Worm (Caenorhabditis elegans) whole organism, young adult: ENCODE measurements around the gene acl-9.

Experiments
- B0261.1 ChIP-seq: sonication (generic microtip); optimal IDR thresholded peaks from 2 replicates; lab custom pipeline; 2016; ENCODE audit warnings: mild to moderate bottlenecking, missing genetic modification characterization, moderate library complexity, missing compliant biosample characterization
- F22D6.2 ChIP-seq: sonication (generic microtip); optimal IDR thresholded peaks from 2 replicates; lab custom pipeline; 2016; ENCODE audit warnings: mild to moderate bottlenecking, missing genetic modification characterization, missing compliant biosample characterization
- F33H1.4 ChIP-seq: fragments of 200-800 bp; sonication (Bioruptor generic); IDR thresholded peaks from 2 replicates; pipeline ENCODE4 v1.3.6; 2022; ENCODE audit warnings: missing genetic modification reagents, missing genetic modification characterization, missing compliant biosample characterization
- K11D2.4 ChIP-seq: fragments of 200-800 bp; sonication (Bioruptor generic); IDR thresholded peaks from 2 replicates; pipeline ENCODE4 v1.3.6; 2022; ENCODE audit warnings: missing genetic modification reagents, missing genetic modification characterization, missing compliant biosample characterization
- K12H6.12 ChIP-seq: fragments of 200-800 bp; sonication (Bioruptor generic); optimal IDR thresholded peaks from 2 replicates; lab custom pipeline; 2018; ENCODE audit warnings: mild to moderate bottlenecking, missing genetic modification characterization, missing compliant biosample characterization
- Y79H2A.3 ChIP-seq: fragments of 200-800 bp; sonication (Bioruptor generic); conservative IDR thresholded peaks from 2 replicates; pipeline ENCODE4 v1.3.6; 2022; ENCODE audit warnings: missing genetic modification reagents, missing genetic modification characterization, missing compliant biosample characterization
- ZK185.1 ChIP-seq: sonication (generic microtip); optimal IDR thresholded peaks from 2 replicates; lab custom pipeline; 2016; ENCODE audit warnings: mild to moderate bottlenecking, missing genetic modification characterization, missing compliant biosample characterization; ENCODE audit not compliant: poor library complexity, severe bottlenecking
- ama-1 ChIP-seq, 3 experiments: fragments of 150-350 bp in 1 of 3; sonication (generic microtip) in 2 of 3; optimal IDR thresholded peaks; 2 replicates each; lab custom pipeline; 2014 to 2018; ENCODE audit warnings: missing biosample characterization in 2 of 3, missing genetic modification characterization in 2 of 3, missing genetic modification reagents in 2 of 3
- aptf-3 ChIP-seq: fragments of 200-800 bp; sonication (Bioruptor generic); IDR thresholded peaks from 2 replicates; pipeline ENCODE4 v1.3.6; 2022; ENCODE audit warnings: missing genetic modification characterization, missing compliant biosample characterization
- atf-7 ChIP-seq: sonication (generic microtip); optimal IDR thresholded peaks from 2 replicates; lab custom pipeline; 2017; ENCODE audit warnings: mild to moderate bottlenecking, missing genetic modification characterization, missing compliant biosample characterization
- cebp-1 ChIP-seq, 2 experiments: fragments of 200-800 bp in 1 of 2; sonication (Bioruptor generic) in 1 of 2; sonication (generic microtip) in 1 of 2; IDR thresholded peaks in 1 of 2; optimal IDR thresholded peaks in 1 of 2; 2 replicates each; pipeline versions ENCODE4 v1.3.6 to Lab custom; 2017 to 2022; ENCODE audit warnings: missing compliant biosample characterization in 2 of 2, missing genetic modification characterization in 2 of 2, mild to moderate bottlenecking in 1 of 2, missing genetic modification reagents in 1 of 2, moderate library complexity in 1 of 2
- cebp-2 ChIP-seq: fragments of 200-800 bp; sonication (Bioruptor generic); IDR thresholded peaks from 2 replicates; pipeline ENCODE4 v1.3.6; 2022; ENCODE audit warnings: missing genetic modification characterization, missing compliant biosample characterization
- ceh-100 ChIP-seq: fragments of 200-800 bp; sonication (Bioruptor generic); IDR thresholded peaks from 2 replicates; pipeline ENCODE4 v1.3.6; 2022; ENCODE audit warnings: missing genetic modification reagents, missing genetic modification characterization, missing compliant biosample characterization
- ceh-40 ChIP-seq: fragments of 200-800 bp; sonication (Bioruptor generic); IDR thresholded peaks from 2 replicates; pipeline ENCODE4 v1.3.6; 2022; ENCODE audit warnings: missing genetic modification characterization, missing compliant biosample characterization
- ceh-58 ChIP-seq: fragments of 200-800 bp; sonication (Bioruptor generic); IDR thresholded peaks from 2 replicates; pipeline ENCODE4 v1.3.6; 2022; ENCODE audit warnings: missing genetic modification characterization, missing compliant biosample characterization
- ceh-79 ChIP-seq: sonication (generic microtip); optimal IDR thresholded peaks from 2 replicates; lab custom pipeline; 2017; ENCODE audit warnings: mild to moderate bottlenecking, missing genetic modification characterization, missing compliant biosample characterization
- chd-7 ChIP-seq: sonication (generic microtip); optimal IDR thresholded peaks from 2 replicates; lab custom pipeline; 2016; ENCODE audit warnings: mild to moderate bottlenecking, missing genetic modification characterization, moderate library complexity, missing compliant biosample characterization
- him-1 ChIP-seq: sonication (generic microtip); optimal IDR thresholded peaks from 2 replicates; lab custom pipeline; 2016; ENCODE audit warnings: missing genotype, missing genetic modification reagents, missing genetic modification characterization, missing compliant biosample characterization
- hlh-12 ChIP-seq: sonication (generic microtip); optimal IDR thresholded peaks from 2 replicates; lab custom pipeline; 2016; ENCODE audit warnings: missing genetic modification characterization, missing compliant biosample characterization
- hrde-1 ChIP-seq: sonication (generic microtip); optimal IDR thresholded peaks from 2 replicates; lab custom pipeline; 2016; ENCODE audit warnings: missing genetic modification characterization, mild to moderate bottlenecking, missing compliant biosample characterization, moderate library complexity, missing genotype, missing genetic modification reagents, borderline replicate concordance
- let-607 ChIP-seq, 2 experiments: fragments of 200-800 bp in 1 of 2; sonication (Bioruptor generic) in 1 of 2; sonication (generic microtip) in 1 of 2; optimal IDR thresholded peaks; 2 replicates each; lab custom pipeline; 2016 to 2018; ENCODE audit warnings: mild to moderate bottlenecking in 2 of 2, missing compliant biosample characterization in 2 of 2, missing genetic modification characterization in 2 of 2, moderate library complexity in 2 of 2, missing genotype in 1 of 2
- lin-35 ChIP-seq, 3 experiments: fragments of 150-350 bp in 2 of 3; sonication (generic microtip) in 1 of 3; optimal IDR thresholded peaks; 2 replicates each; lab custom pipeline; 2014 to 2018; ENCODE audit warnings: missing biosample characterization in 3 of 3, missing genetic modification characterization in 3 of 3, missing genetic modification reagents in 3 of 3
- lin-40 ChIP-seq: sonication (generic microtip); optimal IDR thresholded peaks from 2 replicates; lab custom pipeline; 2016; ENCODE audit warnings: missing genetic modification characterization, mild to moderate bottlenecking, missing compliant biosample characterization, missing genotype, missing genetic modification reagents
- lsl-1 ChIP-seq: fragments of 200-800 bp; sonication (Bioruptor generic); optimal IDR thresholded peaks from 2 replicates; lab custom pipeline; 2018; ENCODE audit warnings: mild to moderate bottlenecking, missing genetic modification characterization, moderate library complexity, missing compliant biosample characterization
- madf-6 ChIP-seq: fragments of 200-800 bp; sonication (Bioruptor generic); IDR thresholded peaks from 2 replicates; pipeline ENCODE4 v1.3.6; 2022; ENCODE audit warnings: missing genetic modification reagents, missing genetic modification characterization, missing compliant biosample characterization
- madf-8 ChIP-seq: fragments of 200-800 bp; sonication (Bioruptor generic); conservative IDR thresholded peaks from 2 replicates; pipeline ENCODE4 v1.3.6; 2022; ENCODE audit warnings: missing genetic modification reagents, missing genetic modification characterization, missing compliant biosample characterization
- mes-4 ChIP-seq: sonication (generic microtip); optimal IDR thresholded peaks from 2 replicates; lab custom pipeline; 2016; ENCODE audit warnings: missing genotype, missing genetic modification characterization, missing compliant biosample characterization
- nfya-1 ChIP-seq: sonication (generic microtip); optimal IDR thresholded peaks from 2 replicates; lab custom pipeline; 2017; ENCODE audit warnings: antibody characterized with exemption, missing compliant biosample characterization, missing genetic modification characterization, borderline replicate concordance; ENCODE audit not compliant: insufficient read depth
- nhr-120 ChIP-seq: fragments of 200-800 bp; sonication (Bioruptor generic); IDR thresholded peaks from 2 replicates; pipeline ENCODE4 v1.3.6; 2022; ENCODE audit warnings: missing genetic modification characterization, missing compliant biosample characterization
- nhr-80 ChIP-seq: sonication (generic microtip); optimal IDR thresholded peaks from 2 replicates; lab custom pipeline; 2016; ENCODE audit warnings: missing genetic modification characterization, missing compliant biosample characterization
- nhr-90 ChIP-seq: sonication (generic microtip); optimal IDR thresholded peaks from 2 replicates; lab custom pipeline; 2016; ENCODE audit warnings: missing genotype, mild to moderate bottlenecking, missing genetic modification characterization, missing compliant biosample characterization
- snpc-1.3 ChIP-seq: sonication (generic microtip); optimal IDR thresholded peaks from 2 replicates; lab custom pipeline; 2017; ENCODE audit warnings: missing genetic modification characterization, mild to moderate bottlenecking, missing compliant biosample characterization, antibody characterized with exemption, moderate library complexity, missing genotype, missing genetic modification reagents; ENCODE audit not compliant: insufficient read depth
- xnd-1 ChIP-seq: sonication (generic microtip); optimal IDR thresholded peaks from 2 replicates; lab custom pipeline; 2016; ENCODE audit warnings: missing genotype, missing genetic modification reagents, missing genetic modification characterization, missing compliant biosample characterization
- ztf-25 ChIP-seq: fragments of 200-800 bp; sonication (Bioruptor generic); IDR thresholded peaks from 2 replicates; pipeline ENCODE4 v1.3.6; 2022; ENCODE audit warnings: missing genetic modification reagents, missing genetic modification characterization, missing compliant biosample characterization
- ztf-28 ChIP-seq: fragments of 200-800 bp; sonication (Bioruptor generic); IDR thresholded peaks from 2 replicates; pipeline ENCODE4 v1.3.6; 2022; ENCODE audit warnings: missing genetic modification reagents, missing genetic modification characterization, missing compliant biosample characterization
- ztf-3 ChIP-seq: fragments of 200-800 bp; sonication (Bioruptor generic); optimal IDR thresholded peaks from 2 replicates; lab custom pipeline; 2018; ENCODE audit warnings: mild to moderate bottlenecking, missing genetic modification characterization, missing compliant biosample characterization

Gene acl-9

DNA sequence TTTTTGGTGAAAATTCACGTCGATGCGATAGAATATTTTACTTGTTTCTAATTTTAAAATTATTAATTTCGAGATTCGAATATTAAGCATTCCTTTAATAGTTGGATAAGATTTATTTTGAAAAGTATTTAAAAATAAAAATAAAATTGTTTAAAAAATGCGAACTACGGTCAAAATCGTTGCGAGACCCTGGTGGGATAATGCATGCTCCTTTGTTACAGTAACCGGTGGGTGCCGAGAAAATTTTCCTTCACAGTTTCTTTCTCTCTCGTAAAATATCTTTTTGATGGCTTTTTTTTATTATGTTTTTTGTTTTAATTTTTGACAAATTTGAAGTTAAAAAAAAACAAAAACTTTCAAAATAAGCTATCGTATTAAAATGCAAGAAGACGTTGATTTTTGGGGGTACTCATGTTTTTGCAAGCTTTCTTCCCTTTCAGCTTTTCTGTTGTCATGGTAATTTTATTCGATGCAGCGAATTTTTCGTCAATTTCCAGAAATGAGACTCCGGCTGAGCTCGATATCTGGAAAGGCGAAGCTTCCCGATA is 43.7 kb downstream of the acl-9 start, which contains the start of gene dgtr-1 (continued):
- TF ChIP-seq aptf-3 (GFP tag; lab: Robert Waterston, UW) = no peak
- no peak for TF ChIP-seq hrde-1 (tag; lab: Kevin White, UChicago)
- no peak for TF ChIP-seq nhr-120 (GFP tag; lab: Robert Waterston, UW)
- no peak for TF ChIP-seq ztf-3
- TF ChIP-seq let-607 (tag; optimal IDR thresholded peaks at IDR 0.05; lab: Kevin White, UChicago) = no peak
- no peak for TF ChIP-seq ZK185.1 (tag; lab: Kevin White, UChicago)
- peak; percentile 18 for TF ChIP-seq him-1 (tag; lab: Kevin White, UChicago)
- no peak for TF ChIP-seq chd-7 (tag; lab: Kevin White, UChicago)
- no peak for TF ChIP-seq Y79H2A.3 (GFP tag; lab: Robert Waterston, UW)
- no peak for TF ChIP-seq ceh-40 (GFP tag; lab: Robert Waterston, UW)
- TF ChIP-seq ceh-79 (tag; lab: Kevin White, UChicago) = no peak
- TF ChIP-seq snpc-1.3 (tag; lab: Kevin White, UChicago) = peak; percentile 77
- TF ChIP-seq ama-1 (optimal IDR thresholded peaks at IDR 0.05; lab: Kevin White, UChicago) = no peak
- TF ChIP-seq ama-1 (GFP tag; optimal IDR thresholded peaks at IDR 0.05; lab: Kevin White, UChicago) = no peak
- peak; percentile 97 for TF ChIP-seq lsl-1
- no peak for TF ChIP-seq atf-7 (tag; lab: Kevin White, UChicago)
- TF ChIP-seq ceh-100 (GFP tag; lab: Robert Waterston, UW) = no peak
- TF ChIP-seq xnd-1 = peak; percentile 78
- no peak for TF ChIP-seq K11D2.4 (GFP tag; lab: Robert Waterston, UW)
- TF ChIP-seq lin-40 (tag; lab: Kevin White, UChicago) = no peak
- no peak for TF ChIP-seq mes-4
- no peak for TF ChIP-seq hlh-12
- no peak for TF ChIP-seq ztf-25
- no peak for TF ChIP-seq cebp-2 (GFP tag; lab: Robert Waterston, UW)
- TF ChIP-seq nfya-1 (tag; lab: Kevin White, UChicago) = no peak
- peak; percentile 77 for TF ChIP-seq madf-8 (GFP tag; lab: Robert Waterston, UW)
- TF ChIP-seq ztf-28 (GFP tag; lab: Robert Waterston, UW) = no peak
- no peak for TF ChIP-seq ceh-58 (GFP tag; lab: Robert Waterston, UW)
- no peak for TF ChIP-seq cebp-1 (GFP tag; IDR thresholded peaks at IDR 0.05; lab: Robert Waterston, UW)
- no peak for TF ChIP-seq cebp-1 (tag; optimal IDR thresholded peaks at IDR 0.05; lab: Kevin White, UChicago)
- no peak for TF ChIP-seq lin-35 (GFP tag; optimal IDR thresholded peaks at IDR 0.05; lab: Kevin White, UChicago)

DNA sequence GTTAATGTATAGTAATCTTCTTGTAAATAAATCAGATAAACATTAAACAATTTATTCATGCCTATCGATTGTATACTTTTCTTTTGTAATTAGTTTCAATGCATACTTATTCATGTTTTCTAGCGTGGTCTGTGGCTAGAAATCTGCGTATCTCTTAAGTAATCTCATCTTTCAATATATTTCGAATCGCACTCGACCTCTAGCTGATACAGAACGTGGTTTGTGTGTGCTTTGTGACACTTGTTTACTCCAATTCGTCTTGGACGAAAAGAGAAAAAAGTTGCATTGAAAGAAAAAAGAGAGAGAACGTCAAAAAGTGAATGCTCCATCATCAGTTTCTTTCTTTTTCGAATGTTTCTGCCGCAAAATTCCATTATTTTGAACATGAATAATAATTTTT is 45.4 kb downstream of the acl-9 start:
- TF ChIP-seq B0261.1 (tag; lab: Kevin White, UChicago) (no peak), K12H6.12 (tag; lab: Kevin White, UChicago) (no peak), madf-6 (GFP tag; lab: Robert Waterston, UW) (peak; percentile 8; the same call in 1 of the 2 replicates), F33H1.4 (GFP tag; lab: Robert Waterston, UW) (no peak), F22D6.2 (tag; lab: Kevin White, UChicago) (no peak)

DNA sequence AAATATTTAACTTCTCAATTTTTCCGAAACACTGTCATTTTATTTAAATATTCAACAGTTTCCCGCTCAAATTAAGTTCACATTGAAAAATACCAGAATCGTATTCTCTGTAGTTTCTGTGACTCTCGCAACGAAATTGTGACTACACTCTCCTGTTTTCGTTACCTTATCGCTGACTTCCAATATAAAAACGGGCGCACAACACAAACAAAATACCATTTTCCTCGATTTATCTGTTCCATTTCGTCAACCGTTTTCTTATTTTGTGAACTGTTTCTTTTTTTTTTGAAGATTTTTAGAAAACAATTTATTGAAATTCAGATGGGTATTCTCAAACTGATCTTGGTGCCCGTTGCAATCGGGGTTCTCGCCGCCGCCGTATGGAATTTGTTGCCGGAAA is 45.9 kb downstream of the acl-9 start, which contains the start of gene W01A11.1:
Gene W01A11.1 (plus strand): TSS at position 322 of the 400 bp plus-strand sequence.
- TF ChIP-seq nhr-90 (tag; lab: Kevin White, UChicago) = no peak
- TF ChIP-seq nhr-80 (tag; lab: Kevin White, UChicago) = peak; percentile 23
